Fruit fly (Drosophila melanogaster) whole organism, embryonic: ENCODE data around the gene mib1.

Experiments
- BEAF-32 ChIP-seq: fragments of 200-800 bp; sonication (Bioruptor generic); optimal IDR thresholded peaks from 3 replicates; lab custom pipeline; 2017; ENCODE audit warnings: missing biosample characterization, missing genetic modification characterization, mild to moderate bottlenecking, moderate library complexity, missing genetic modification reagents
- CG10959 ChIP-seq: fragments of 200-800 bp; sonication (Bioruptor generic); IDR thresholded peaks from 2 replicates; pipeline ENCODE4 v1.3.6; 2022; ENCODE audit warnings: missing biosample characterization, missing genetic modification characterization
- CG11093 ChIP-seq: fragments of 200-800 bp; sonication (Bioruptor generic); IDR thresholded peaks from 3 replicates; pipeline ENCODE4 v1.3.6; 2022; ENCODE audit warnings: missing biosample characterization, missing genetic modification characterization
- CG12769 ChIP-seq: fragments of 200-800 bp; sonication (Bioruptor generic); optimal IDR thresholded peaks from 2 replicates; lab custom pipeline; 2019; ENCODE audit warnings: missing biosample characterization, mild to moderate bottlenecking, missing genetic modification characterization, moderate library complexity
- CG13296 ChIP-seq: fragments of 200-800 bp; sonication (Bioruptor generic); optimal IDR thresholded peaks from 3 replicates; lab custom pipeline; 2018; ENCODE audit warnings: missing biosample characterization, mild to moderate bottlenecking, missing genetic modification characterization
- CG13424 ChIP-seq: fragments of 200-800 bp; sonication (Bioruptor generic); optimal IDR thresholded peaks from 2 replicates; lab custom pipeline; 2019; ENCODE audit warnings: missing biosample characterization, mild to moderate bottlenecking, missing genetic modification characterization, moderate library complexity
- CG15073 ChIP-seq: fragments of 200-800 bp; sonication (Bioruptor generic); optimal IDR thresholded peaks from 2 replicates; lab custom pipeline; 2016; ENCODE audit warnings: missing biosample characterization, missing genetic modification characterization
- CG18011 ChIP-seq: fragments of 200-800 bp; sonication (Bioruptor generic); optimal IDR thresholded peaks from 2 replicates; lab custom pipeline; 2017; ENCODE audit warnings: missing biosample characterization, missing genetic modification characterization, mild to moderate bottlenecking, moderate library complexity, missing genotype
- CG30403 ChIP-seq: fragments of 200-800 bp; sonication (Bioruptor generic); optimal IDR thresholded peaks from 3 replicates; lab custom pipeline; 2016; ENCODE audit warnings: missing biosample characterization, missing genetic modification characterization
- CG6854 ChIP-seq: fragments of 200-800 bp; sonication (Bioruptor generic); optimal IDR thresholded peaks from 3 replicates; lab custom pipeline; 2017; ENCODE audit warnings: missing biosample characterization, mild to moderate bottlenecking, missing genetic modification characterization
- CG7786 ChIP-seq: fragments of 200-800 bp; sonication (Bioruptor generic); optimal IDR thresholded peaks from 2 replicates; lab custom pipeline; 2016; ENCODE audit warnings: missing biosample characterization, missing genetic modification characterization
- CG8478 ChIP-seq: fragments of >200 bp; optimal IDR thresholded peaks from 2 replicates; lab custom pipeline; 2018
- CG8944 ChIP-seq: fragments of 200-800 bp; sonication (Bioruptor generic); optimal IDR thresholded peaks from 3 replicates; lab custom pipeline; 2016; ENCODE audit warnings: missing biosample characterization, missing genetic modification characterization
- CG9215 ChIP-seq: fragments of 200-800 bp; sonication (Bioruptor generic); IDR thresholded peaks from 2 replicates; pipeline ENCODE4 v1.3.6; 2022; ENCODE audit warnings: missing biosample characterization, missing genetic modification characterization
- CG9932 ChIP-seq: fragments of 200-800 bp; sonication (Bioruptor generic); IDR thresholded peaks from 2 replicates; pipeline ENCODE4 v1.3.6; 2022; ENCODE audit warnings: missing biosample characterization, missing genetic modification characterization
- CTCF ChIP-seq: fragments of 200-800 bp; sonication (Bioruptor generic); optimal IDR thresholded peaks from 2 replicates; lab custom pipeline; 2017; ENCODE audit warnings: missing biosample characterization, mild to moderate bottlenecking, missing genetic modification characterization, moderate library complexity
- Hand ChIP-seq: fragments of 200-800 bp; sonication (Bioruptor generic); optimal IDR thresholded peaks from 2 replicates; lab custom pipeline; 2017; ENCODE audit warnings: mild to moderate bottlenecking, missing biosample characterization, missing genetic modification reagents, missing genetic modification characterization
- HmgZ ChIP-seq: fragments of 200-800 bp; sonication (Bioruptor generic); optimal IDR thresholded peaks from 2 replicates; lab custom pipeline; 2018; ENCODE audit warnings: missing biosample characterization, mild to moderate bottlenecking, missing genetic modification characterization
- Hsf ChIP-seq: fragments of 200-800 bp; sonication (Bioruptor generic); optimal IDR thresholded peaks from 3 replicates; lab custom pipeline; 2016; ENCODE audit warnings: missing biosample characterization, missing genetic modification characterization
- NC2α ChIP-seq: fragments of 200-800 bp; sonication (Bioruptor generic); optimal IDR thresholded peaks from 2 replicates; lab custom pipeline; 2016; ENCODE audit warnings: missing biosample characterization, missing genetic modification characterization
- NC2β ChIP-seq: fragments of 200-800 bp; sonication (Bioruptor generic); optimal IDR thresholded peaks from 2 replicates; lab custom pipeline; 2016; ENCODE audit warnings: missing biosample characterization, missing genetic modification characterization
- Neu2 ChIP-seq: fragments of 200-800 bp; sonication (Bioruptor generic); optimal IDR thresholded peaks from 3 replicates; lab custom pipeline; 2016; ENCODE audit warnings: missing biosample characterization, missing genetic modification characterization, borderline replicate concordance
- PHDP ChIP-seq: fragments of 200-800 bp; sonication (Bioruptor generic); optimal IDR thresholded peaks from 3 replicates; lab custom pipeline; 2018; ENCODE audit warnings: missing biosample characterization, mild to moderate bottlenecking, missing genetic modification characterization, moderate library complexity
- Sin3A ChIP-seq: fragments of >200 bp; optimal IDR thresholded peaks from 2 replicates; lab custom pipeline; 2018
- Stat92E ChIP-seq, 3 experiments: fragments of >200 bp in 2 of 3; fragments of 200-800 bp in 1 of 3; sonication (Bioruptor generic) in 1 of 3; optimal IDR thresholded peaks; 2 replicates each; lab custom pipeline; 2017 to 2019; ENCODE audit warnings: missing biosample characterization in 3 of 3, missing genetic modification characterization in 3 of 3, mild to moderate bottlenecking in 1 of 3, moderate library complexity in 1 of 3
- ab ChIP-seq: fragments of 200-800 bp; sonication (Bioruptor generic); optimal IDR thresholded peaks from 2 replicates; lab custom pipeline; 2016; ENCODE audit warnings: missing biosample characterization, missing genetic modification characterization
- al ChIP-seq: fragments of 200-800 bp; sonication (Bioruptor generic); IDR thresholded peaks from 2 replicates; pipeline ENCODE4 v1.3.6; 2022; ENCODE audit warnings: missing biosample characterization, missing genetic modification characterization
- ara ChIP-seq: fragments of 200-800 bp; sonication (Bioruptor generic); IDR thresholded peaks from 2 replicates; pipeline ENCODE4 v1.3.6; 2022; ENCODE audit warnings: missing biosample characterization, missing genetic modification characterization
- cas ChIP-seq: fragments of 200-800 bp; sonication (Bioruptor generic); IDR thresholded peaks from 2 replicates; pipeline ENCODE4 v1.3.6; 2022; ENCODE audit warnings: missing biosample characterization, missing genetic modification characterization
- chif ChIP-seq, 2 experiments: fragments of 200-800 bp; sonication (Bioruptor generic); optimal IDR thresholded peaks; 3 replicates each; lab custom pipeline; 2016; ENCODE audit warnings: missing biosample characterization in 2 of 2, missing genetic modification characterization in 2 of 2
- dm ChIP-seq: fragments of 200-800 bp; sonication (Bioruptor generic); optimal IDR thresholded peaks from 3 replicates; lab custom pipeline; 2016; ENCODE audit warnings: missing biosample characterization, missing genetic modification characterization
- fd64A ChIP-seq: fragments of 200-800 bp; sonication (Bioruptor generic); optimal IDR thresholded peaks from 3 replicates; lab custom pipeline; 2018; ENCODE audit warnings: missing biosample characterization, mild to moderate bottlenecking, missing genetic modification characterization
- gfzf ChIP-seq: fragments of 200-800 bp; sonication (Bioruptor generic); optimal IDR thresholded peaks from 2 replicates; lab custom pipeline; 2016; ENCODE audit warnings: missing biosample characterization, mild to moderate bottlenecking, missing genetic modification characterization, moderate library complexity
- lab ChIP-seq: fragments of 200-800 bp; sonication (Bioruptor generic); optimal IDR thresholded peaks from 3 replicates; lab custom pipeline; 2017; ENCODE audit warnings: missing biosample characterization, missing genetic modification characterization, mild to moderate bottlenecking, moderate library complexity, missing genetic modification reagents
- mirr ChIP-seq: fragments of 200-800 bp; sonication (Bioruptor generic); optimal IDR thresholded peaks from 3 replicates; lab custom pipeline; 2018; ENCODE audit warnings: missing biosample characterization, mild to moderate bottlenecking, missing genetic modification characterization
- mld ChIP-seq: fragments of 200-800 bp; sonication (Bioruptor generic); IDR thresholded peaks from 3 replicates; pipeline ENCODE4 v1.3.6; 2022; ENCODE audit warnings: missing biosample characterization, missing genetic modification characterization; ENCODE audit not compliant: partially characterized antibody
- otp ChIP-seq: fragments of 200-800 bp; sonication (Bioruptor generic); IDR thresholded peaks from 3 replicates; pipeline ENCODE4, ENCODE4 v1.3.6; 2022; ENCODE audit warnings: missing biosample characterization, missing genetic modification characterization
- pho ChIP-seq: fragments of 200-800 bp; sonication (Bioruptor generic); optimal IDR thresholded peaks from 2 replicates; lab custom pipeline; 2016; ENCODE audit warnings: missing biosample characterization, missing genetic modification characterization
- pros ChIP-seq: fragments of 200-800 bp; sonication (Bioruptor generic); optimal IDR thresholded peaks from 3 replicates; lab custom pipeline; 2019; ENCODE audit warnings: missing biosample characterization, mild to moderate bottlenecking, missing genetic modification characterization, moderate library complexity
- repo ChIP-seq: fragments of 200-800 bp; sonication (Bioruptor generic); optimal IDR thresholded peaks from 2 replicates; lab custom pipeline; 2016; ENCODE audit warnings: missing biosample characterization, missing genetic modification characterization
- salm ChIP-seq: fragments of 200-800 bp; sonication (Bioruptor generic); optimal IDR thresholded peaks from 2 replicates; lab custom pipeline; 2018; ENCODE audit warnings: missing biosample characterization, mild to moderate bottlenecking, missing genetic modification characterization
- sc ChIP-seq, 3 experiments: fragments of >200 bp in 2 of 3; fragments of 200-800 bp in 1 of 3; sonication (Bioruptor generic) in 1 of 3; optimal IDR thresholded peaks; 2 replicates in 2 of 3; 3 replicates in 1 of 3; lab custom pipeline; 2017; ENCODE audit warnings: mild to moderate bottlenecking in 1 of 3, missing biosample characterization in 1 of 3, missing genetic modification characterization in 1 of 3, missing genetic modification reagents in 1 of 3
- sens ChIP-seq: fragments of 200-800 bp; sonication (Bioruptor generic); peaks from one replicate; lab custom pipeline; 2016; ENCODE audit warnings: missing biosample characterization, missing genetic modification characterization
- ssp ChIP-seq: fragments of 200-800 bp; sonication (Bioruptor generic); IDR thresholded peaks from 2 replicates; pipeline ENCODE4 v1.3.6; 2022; ENCODE audit warnings: missing biosample characterization, missing genetic modification characterization
- stwl ChIP-seq: fragments of 200-800 bp; sonication (Bioruptor generic); optimal IDR thresholded peaks from 3 replicates; lab custom pipeline; 2018; ENCODE audit warnings: missing biosample characterization, mild to moderate bottlenecking, missing genetic modification characterization, moderate library complexity
- sug ChIP-seq: fragments of 200-800 bp; optimal IDR thresholded peaks from 2 replicates; lab custom pipeline; 2019; ENCODE audit warnings: missing biosample characterization, mild to moderate bottlenecking, missing genetic modification characterization, moderate library complexity
- trh ChIP-seq: fragments of 200-800 bp; sonication (Bioruptor generic); optimal IDR thresholded peaks from 2 replicates; lab custom pipeline; 2016; ENCODE audit warnings: missing biosample characterization, missing genetic modification characterization
- unc-4 ChIP-seq: fragments of 200-800 bp; sonication (Bioruptor generic); IDR thresholded peaks from 2 replicates; pipeline ENCODE4 v1.3.6; 2022; ENCODE audit warnings: missing biosample characterization, missing genetic modification characterization; ENCODE audit not compliant: partially characterized antibody
- unpg ChIP-seq: fragments of 200-800 bp; sonication (Bioruptor generic); optimal IDR thresholded peaks from 3 replicates; lab custom pipeline; 2018; ENCODE audit warnings: missing biosample characterization, mild to moderate bottlenecking, missing genetic modification characterization, moderate library complexity
- vnd ChIP-seq: fragments of 200-800 bp; sonication (Bioruptor generic); IDR thresholded peaks from 3 replicates; pipeline ENCODE4 v1.3.6; 2022; ENCODE audit warnings: missing biosample characterization, missing genetic modification characterization; ENCODE audit not compliant: partially characterized antibody

mib1 gene

DNA sequence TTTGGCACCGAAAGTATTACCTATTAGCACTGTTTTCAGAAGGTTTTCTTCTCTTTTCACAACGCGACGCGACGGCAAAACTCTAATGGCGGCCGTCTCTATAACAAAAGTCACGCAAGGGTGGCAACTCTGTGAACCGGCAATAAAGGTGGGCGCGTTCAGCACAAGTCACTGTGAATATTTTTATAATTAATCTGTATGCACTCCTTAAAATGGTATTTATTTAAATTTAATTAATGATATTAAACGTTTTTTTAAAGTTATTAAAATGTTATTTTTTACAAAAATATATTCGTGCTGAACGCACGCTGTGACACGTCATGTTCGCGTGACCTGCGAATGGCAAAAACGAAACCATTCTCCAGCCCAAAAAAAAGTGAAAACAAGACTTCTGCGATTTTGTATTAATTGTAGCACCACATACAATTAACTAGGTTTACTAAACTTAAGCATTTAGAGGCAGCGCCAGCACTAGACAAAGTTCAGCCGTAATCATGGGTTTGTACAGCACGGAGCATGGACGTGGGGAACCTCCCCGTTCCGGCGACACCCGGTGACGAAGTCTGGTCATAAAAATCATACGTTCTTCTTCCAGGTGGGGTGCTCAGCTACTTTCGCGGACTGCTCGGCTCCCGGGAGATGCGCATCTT lies 28.7 kb downstream of the mib1 start, which contains the start of the genes brm and Arl1 (continued):
- TF ChIP-seq dm (GFP tag; lab: Kevin White, UChicago): peak; percentile 78
- TF ChIP-seq Hsf: peak; percentile 94
- TF ChIP-seq pho (GFP tag; lab: Kevin White, UChicago): peak; percentile 91
- TF ChIP-seq Neu2 (GFP tag; lab: Kevin White, UChicago): no peak
- peak; percentile 86 for TF ChIP-seq CG7786 (GFP tag; lab: Kevin White, UChicago)
- TF ChIP-seq trh (GFP tag; lab: Kevin White, UChicago): peak; percentile 94
- TF ChIP-seq mld (GFP tag; lab: Robert Waterston, UW): no peak
- peak; percentile 49; the same call in 1 of the 3 replicates for TF ChIP-seq vnd (GFP tag; lab: Robert Waterston, UW)
- TF ChIP-seq pros (GFP tag; lab: Kevin White, UChicago): peak; percentile 76
- TF ChIP-seq stwl: no peak
- TF ChIP-seq ssp: peak; percentile 96
- TF ChIP-seq CG10959 (GFP tag; lab: Robert Waterston, UW): peak; percentile 97
- TF ChIP-seq CTCF (GFP tag; lab: Kevin White, UChicago): peak; percentile 62
- TF ChIP-seq CG18011 (GFP tag; lab: Kevin White, UChicago): peak; percentile 92
- peak; percentile 58 to 87 for TF ChIP-seq chif (GFP tag; optimal IDR thresholded peaks at IDR 0.05; lab: Kevin White, UChicago)
- TF ChIP-seq Stat92E (GFP tag; optimal IDR thresholded peaks at IDR 0.05; lab: Kevin White, UChicago): peak in 1 of 3 experiments; percentile 89
- TF ChIP-seq CG15073 (GFP tag; lab: Kevin White, UChicago): peak; percentile 82
- TF ChIP-seq sug (tag; lab: Kevin White, UChicago): peak; percentile 98
- TF ChIP-seq CG8944 (GFP tag; lab: Kevin White, UChicago): peak; percentile 78
- TF ChIP-seq sc (optimal IDR thresholded peaks at IDR 0.05; lab: Kevin White, UChicago): no peak
- peak; percentile 96 for TF ChIP-seq sc (GFP tag; optimal IDR thresholded peaks at IDR 0.05; lab: Kevin White, UChicago)
- TF ChIP-seq otp (GFP tag; lab: Robert Waterston, UW): peak; percentile 98
- TF ChIP-seq ab: peak; percentile 70
- no peak for TF ChIP-seq NC2α (GFP tag; lab: Kevin White, UChicago)
- TF ChIP-seq unpg: peak; percentile 98
- TF ChIP-seq CG30403 (GFP tag; lab: Kevin White, UChicago): peak; percentile 98
- no peak for TF ChIP-seq CG8478 (lab: Kevin White, UChicago)
- peak; percentile 97 for TF ChIP-seq mirr
- TF ChIP-seq al (GFP tag; lab: Robert Waterston, UW): peak; percentile 99
- peak; percentile 64 for TF ChIP-seq BEAF-32 (GFP tag; lab: Kevin White, UChicago)
- TF ChIP-seq CG13424 (tag; lab: Kevin White, UChicago): peak; percentile 99
- peak; percentile 98 for TF ChIP-seq CG11093 (GFP tag; lab: Robert Waterston, UW)
- TF ChIP-seq CG9215 (GFP tag; lab: Robert Waterston, UW): peak; percentile 99
- TF ChIP-seq lab (GFP tag; lab: Kevin White, UChicago): peak; percentile 99
- peak; percentile 89 for TF ChIP-seq fd64A
- TF ChIP-seq unc-4 (GFP tag; lab: Robert Waterston, UW): 0 out of 2 replicates have a peak, but pooled peaks have one; percentile 40
- TF ChIP-seq HmgZ (tag; lab: Kevin White, UChicago): peak; percentile 99
- TF ChIP-seq Sin3A (lab: Kevin White, UChicago): peak; percentile 63
- peak; percentile 98 for TF ChIP-seq PHDP (tag; lab: Kevin White, UChicago)
- peak; percentile 98 for TF ChIP-seq cas (GFP tag; lab: Robert Waterston, UW)
- peak; percentile 95 for TF ChIP-seq CG12769 (tag; lab: Kevin White, UChicago)
- peak; percentile 98 for TF ChIP-seq sens (GFP tag; lab: Kevin White, UChicago)
- TF ChIP-seq CG6854: peak; percentile 94
- peak; percentile 98 for TF ChIP-seq CG13296 (GFP tag; lab: Kevin White, UChicago)
- TF ChIP-seq NC2β: peak; percentile 71
- peak; percentile 100 for TF ChIP-seq CG9932 (GFP tag; lab: Robert Waterston, UW)
- TF ChIP-seq repo (GFP tag; lab: Kevin White, UChicago): peak; percentile 52
- TF ChIP-seq salm (tag; lab: Kevin White, UChicago): peak; percentile 92
- peak; percentile 99 for TF ChIP-seq ara (GFP tag; lab: Robert Waterston, UW)
- TF ChIP-seq gfzf (GFP tag; lab: Kevin White, UChicago): no peak
- TF ChIP-seq Hand (GFP tag; lab: Kevin White, UChicago): peak; percentile 93
